Worm (Caenorhabditis elegans) whole organism, L4 larva: Measurements from ENCODE around the gene capg-2.

Source experiments
- Y75B8A.6 ChIP-seq: fragments of 200-800 bp; sonication (Bioruptor generic); IDR thresholded peaks from 2 replicates; pipeline ENCODE4 v1.3.6; 2022; ENCODE audit warnings: missing genetic modification reagents, missing genetic modification characterization, missing compliant biosample characterization
- ZK337.2 ChIP-seq: fragments of 200-800 bp; sonication (Bioruptor generic); IDR thresholded peaks from 2 replicates; pipeline ENCODE4 v1.3.6; 2022; ENCODE audit warnings: missing genetic modification reagents, missing genetic modification characterization, missing compliant biosample characterization
- aha-1 ChIP-seq: fragments of 150-350 bp; peaks from one replicate; lab custom pipeline; 2014; ENCODE audit warnings: missing biosample characterization, missing genetic modification characterization
- arid-1 ChIP-seq: fragments of 200-800 bp; sonication (Bioruptor generic); conservative IDR thresholded peaks from 2 replicates; pipeline ENCODE4 v1.3.6; 2022; ENCODE audit warnings: missing genetic modification reagents, missing genetic modification characterization, missing compliant biosample characterization
- cey-2 ChIP-seq: sonication (generic microtip); optimal IDR thresholded peaks from 3 replicates; lab custom pipeline; 2017; ENCODE audit warnings: missing genetic modification characterization, mild to moderate bottlenecking, missing compliant biosample characterization, antibody characterized with exemption, borderline replicate concordance; ENCODE audit not compliant: insufficient read depth
- daf-12 ChIP-seq: fragments of 150-350 bp; optimal IDR thresholded peaks from 2 replicates; lab custom pipeline; 2014; ENCODE audit warnings: missing biosample characterization, missing genetic modification reagents, missing genetic modification characterization
- daf-16 ChIP-seq, 3 experiments: sonication (generic microtip); optimal IDR thresholded peaks; 2 replicates each; lab custom pipeline; 2016 to 2017; ENCODE audit warnings: missing genetic modification characterization in 3 of 3, missing genetic modification reagents in 3 of 3, mild to moderate bottlenecking in 2 of 3, missing compliant biosample characterization in 2 of 3, missing biosample characterization in 1 of 3, moderate library complexity in 1 of 3
- daf-19 ChIP-seq: fragments of 200-800 bp; sonication (Bioruptor generic); conservative IDR thresholded peaks from 2 replicates; pipeline ENCODE4 v1.3.6; 2022; ENCODE audit warnings: missing genetic modification characterization, missing compliant biosample characterization
- dmd-6 ChIP-seq: fragments of 200-800 bp; sonication (Bioruptor generic); IDR thresholded peaks from 2 replicates; pipeline ENCODE4 v1.3.6; 2022; ENCODE audit warnings: missing genetic modification reagents, missing genetic modification characterization, missing compliant biosample characterization
- dmd-8 ChIP-seq: fragments of 200-800 bp; sonication (Bioruptor generic); IDR thresholded peaks from 2 replicates; pipeline ENCODE4 v1.3.6; 2022; ENCODE audit warnings: missing genetic modification characterization, missing compliant biosample characterization
- dmd-9 ChIP-seq: fragments of 200-800 bp; sonication (Bioruptor generic); IDR thresholded peaks from 2 replicates; pipeline ENCODE4 v1.3.6; 2022; ENCODE audit warnings: missing genetic modification reagents, missing genetic modification characterization, missing compliant biosample characterization
- dpl-1 ChIP-seq: fragments of 150-350 bp; optimal IDR thresholded peaks from 2 replicates; lab custom pipeline; 2014; ENCODE audit warnings: missing biosample characterization, missing genetic modification reagents, missing genetic modification characterization
- dve-1 ChIP-seq: sonication (generic microtip); optimal IDR thresholded peaks from 2 replicates; lab custom pipeline; 2017; ENCODE audit warnings: antibody characterized with exemption, mild to moderate bottlenecking, missing genetic modification characterization, missing compliant biosample characterization; ENCODE audit not compliant: insufficient read depth
- egl-27 ChIP-seq: sonication (generic microtip); optimal IDR thresholded peaks from 3 replicates; lab custom pipeline; 2017; ENCODE audit warnings: missing biosample characterization, missing genetic modification reagents, missing genetic modification characterization
- hif-1 ChIP-seq, 2 experiments: sonication (generic microtip); optimal IDR thresholded peaks; 2 replicates each; lab custom pipeline; 2016 to 2017; ENCODE audit warnings: missing compliant biosample characterization in 2 of 2, missing genetic modification characterization in 2 of 2, missing genetic modification reagents in 2 of 2, missing genotype in 2 of 2, mild to moderate bottlenecking in 1 of 2
- hlh-11 ChIP-seq: fragments of 200-800 bp; sonication (Bioruptor generic); optimal IDR thresholded peaks from 2 replicates; lab custom pipeline; 2018; ENCODE audit warnings: mild to moderate bottlenecking, missing genetic modification characterization, missing compliant biosample characterization
- hlh-30 ChIP-seq: sonication (generic microtip); optimal IDR thresholded peaks from 2 replicates; lab custom pipeline; 2017; ENCODE audit warnings: antibody characterized with exemption, mild to moderate bottlenecking, missing genetic modification characterization, missing compliant biosample characterization; ENCODE audit not compliant: insufficient read depth
- hmg-1.1 ChIP-seq: fragments of 200-800 bp; sonication (Bioruptor generic); IDR thresholded peaks from 2 replicates; pipeline ENCODE4 v1.3.6; 2022; ENCODE audit warnings: missing genetic modification reagents, missing genetic modification characterization, missing compliant biosample characterization
- jun-1 ChIP-seq: fragments of 150-350 bp; optimal IDR thresholded peaks from 2 replicates; lab custom pipeline; 2014; ENCODE audit warnings: missing biosample characterization, missing genetic modification reagents, missing genetic modification characterization
- lim-7 ChIP-seq: fragments of 200-800 bp; sonication (Bioruptor generic); IDR thresholded peaks from 2 replicates; pipeline ENCODE4 v1.3.6; 2022; ENCODE audit warnings: missing genetic modification characterization, missing compliant biosample characterization
- lin-38 ChIP-seq: fragments of 200-800 bp; sonication (Bioruptor generic); IDR thresholded peaks from 2 replicates; pipeline ENCODE4 v1.3.6; 2022; ENCODE audit warnings: missing genetic modification reagents, missing genetic modification characterization, missing compliant biosample characterization
- lir-3 ChIP-seq: sonication (generic microtip); optimal IDR thresholded peaks from 2 replicates; lab custom pipeline; 2016; ENCODE audit warnings: mild to moderate bottlenecking, missing genetic modification characterization, missing compliant biosample characterization
- lsy-2 ChIP-seq, 2 experiments: fragments of 150-350 bp in 1 of 2; sonication (generic microtip) in 1 of 2; optimal IDR thresholded peaks; 2 replicates each; lab custom pipeline; 2014 to 2017; ENCODE audit warnings: missing biosample characterization in 2 of 2, missing genetic modification characterization in 2 of 2
- mep-1 ChIP-seq: fragments of 150-350 bp; sonication (generic microtip); optimal IDR thresholded peaks from 3 replicates; lab custom pipeline; 2014; ENCODE audit warnings: missing biosample characterization, missing genetic modification characterization
- mes-2 ChIP-seq: sonication (generic microtip); optimal IDR thresholded peaks from 2 replicates; lab custom pipeline; 2016; ENCODE audit warnings: missing genotype, mild to moderate bottlenecking, missing genetic modification characterization, missing compliant biosample characterization; ENCODE audit not compliant: poor library complexity, severe bottlenecking
- nhr-11 ChIP-seq: fragments of 150-350 bp; optimal IDR thresholded peaks from 2 replicates; lab custom pipeline; 2014; ENCODE audit warnings: missing biosample characterization, missing genetic modification characterization
- nhr-111 ChIP-seq: fragments of 200-800 bp; sonication (Bioruptor generic); optimal IDR thresholded peaks from 2 replicates; lab custom pipeline; 2018; ENCODE audit warnings: mild to moderate bottlenecking, missing genetic modification characterization, missing compliant biosample characterization
- nhr-237 ChIP-seq: sonication (generic microtip); optimal IDR thresholded peaks from 2 replicates; lab custom pipeline; 2017; ENCODE audit warnings: missing biosample characterization, missing genetic modification characterization
- nhr-28 ChIP-seq: fragments of 150-350 bp; optimal IDR thresholded peaks from 2 replicates; lab custom pipeline; 2014; ENCODE audit warnings: missing biosample characterization, missing genetic modification characterization
- nhr-41 ChIP-seq: fragments of 200-800 bp; sonication (Bioruptor generic); IDR thresholded peaks from 2 replicates; pipeline ENCODE4 v1.3.6; 2022; ENCODE audit warnings: missing genetic modification reagents, missing genetic modification characterization, missing compliant biosample characterization
- nhr-42 ChIP-seq: fragments of 200-800 bp; sonication (Bioruptor generic); IDR thresholded peaks from 2 replicates; pipeline ENCODE4 v1.3.6; 2022; ENCODE audit warnings: missing genetic modification characterization, missing compliant biosample characterization
- nhr-48 ChIP-seq: sonication (generic microtip); optimal IDR thresholded peaks from 2 replicates; lab custom pipeline; 2016; ENCODE audit warnings: mild to moderate bottlenecking, missing genetic modification characterization, missing compliant biosample characterization
- nhr-6 ChIP-seq: fragments of 150-350 bp; optimal IDR thresholded peaks from 2 replicates; lab custom pipeline; 2014; ENCODE audit warnings: missing biosample characterization, missing genetic modification characterization
- pha-4 ChIP-seq, 2 experiments: fragments of 150-350 bp in 1 of 2; fragments of 200-800 bp in 1 of 2; sonication (Bioruptor generic) in 1 of 2; IDR thresholded peaks in 1 of 2; optimal IDR thresholded peaks in 1 of 2; 2 replicates each; pipeline versions ENCODE4 v1.3.6 to Lab custom; 2014 to 2022; ENCODE audit warnings: missing genetic modification characterization in 2 of 2, missing genetic modification reagents in 2 of 2, missing biosample characterization in 1 of 2, missing compliant biosample characterization in 1 of 2
- php-3 ChIP-seq: fragments of 200-800 bp; sonication (Bioruptor generic); IDR thresholded peaks from 2 replicates; pipeline ENCODE4 v1.3.6; 2022; ENCODE audit warnings: missing genetic modification reagents, missing genetic modification characterization, missing compliant biosample characterization
- pqm-1 ChIP-seq: sonication (generic microtip); optimal IDR thresholded peaks from 2 replicates; lab custom pipeline; 2017; ENCODE audit warnings: missing biosample characterization, missing genetic modification characterization
- rbr-2 ChIP-seq: sonication (generic microtip); optimal IDR thresholded peaks from 2 replicates; lab custom pipeline; 2016; ENCODE audit warnings: missing genotype, missing genetic modification characterization, missing compliant biosample characterization
- sdz-12 ChIP-seq: fragments of 200-800 bp; sonication (Bioruptor generic); optimal IDR thresholded peaks from 2 replicates; lab custom pipeline; 2018; ENCODE audit warnings: mild to moderate bottlenecking, missing genetic modification characterization, missing compliant biosample characterization
- spr-3 ChIP-seq: fragments of 200-800 bp; sonication (Bioruptor generic); optimal IDR thresholded peaks from 2 replicates; lab custom pipeline; 2018; ENCODE audit warnings: mild to moderate bottlenecking, missing genetic modification characterization, missing compliant biosample characterization
- tra-1 ChIP-seq: fragments of 200-800 bp; sonication (Bioruptor generic); IDR thresholded peaks from 2 replicates; pipeline ENCODE4 v1.3.6; 2022; ENCODE audit warnings: missing genetic modification reagents, missing genetic modification characterization, missing compliant biosample characterization
- unc-62 ChIP-seq, 3 experiments: fragments of 150-350 bp in 1 of 3; sonication (generic microtip); optimal IDR thresholded peaks in 2 of 3; peaks in 1 of 3; 1 replicate in 1 of 3; 2 replicates in 2 of 3; lab custom pipeline; 2014 to 2017; ENCODE audit warnings: missing biosample characterization in 3 of 3, missing genetic modification characterization in 3 of 3, missing genetic modification reagents in 3 of 3, missing genotype in 1 of 3
- zfp-2 ChIP-seq: sonication (generic microtip); optimal IDR thresholded peaks from 2 replicates; lab custom pipeline; 2016; ENCODE audit warnings: mild to moderate bottlenecking, missing genetic modification characterization, missing compliant biosample characterization
- zfp-3 ChIP-seq: fragments of 200-800 bp; sonication (Bioruptor generic); conservative IDR thresholded peaks from 2 replicates; pipeline ENCODE4 v1.3.6; 2022; ENCODE audit warnings: missing genetic modification reagents, missing genetic modification characterization, missing compliant biosample characterization
- ztf-11 ChIP-seq: fragments of 150-350 bp; optimal IDR thresholded peaks from 2 replicates; lab custom pipeline; 2014; ENCODE audit warnings: missing biosample characterization, missing genetic modification characterization

Gene capg-2

DNA sequence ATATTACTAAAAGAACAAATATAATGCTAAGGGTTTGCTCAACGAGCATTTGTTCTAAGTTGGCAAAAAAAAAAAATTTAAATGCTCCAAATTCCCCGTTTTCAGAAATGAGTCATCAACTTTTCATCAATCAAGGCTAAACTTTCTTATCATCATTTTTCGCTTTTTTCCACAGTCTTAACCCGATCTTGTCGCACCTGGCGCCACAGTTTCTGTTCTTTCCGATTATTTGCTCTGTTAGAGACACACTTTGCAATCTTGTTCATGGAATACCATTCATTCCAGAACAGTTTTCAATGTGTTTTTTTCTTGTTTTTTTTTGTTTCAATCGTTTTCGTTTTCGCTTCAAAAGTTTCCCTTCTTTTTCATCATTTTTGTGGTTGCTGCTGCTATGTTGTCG, 26.5 kb downstream of the capg-2 start:
- TF ChIP-seq nhr-237 (tag; lab: Kevin White, UChicago) (no peak), Y75B8A.6 (no peak), daf-19 (no peak), hif-1 (tag; optimal IDR thresholded peaks at IDR 0.05; lab: Kevin White, UChicago) (no peak), lir-3 (tag; lab: Kevin White, UChicago) (no peak), nhr-28 (tag; lab: Kevin White, UChicago) (peak; percentile 48), nhr-111 (GFP tag; lab: Kevin White, UChicago) (no peak), nhr-41 (no peak), dmd-8 (GFP tag; lab: Robert Waterston, UW) (no peak), dve-1 (tag; lab: Kevin White, UChicago) (peak; percentile 40), unc-62 (GFP tag; optimal IDR thresholded peaks at IDR 0.05 in 1 of 2; lab: Kevin White, UChicago) (peak in 1 of 2 experiments; percentile 83), unc-62 (tag; optimal IDR thresholded peaks at IDR 0.05; lab: Kevin White, UChicago) (no peak), aha-1 (tag; lab: Kevin White, UChicago) (peak; percentile 70), lim-7 (GFP tag; lab: Robert Waterston, UW) (no peak), daf-12 (tag; lab: Kevin White, UChicago) (no peak), ztf-11 (tag; lab: Kevin White, UChicago) (no peak), nhr-6 (tag; lab: Kevin White, UChicago) (no peak), sdz-12 (GFP tag; lab: Kevin White, UChicago) (no peak), php-3 (GFP tag; lab: Robert Waterston, UW) (no peak), jun-1 (no peak), pqm-1 (tag; lab: Kevin White, UChicago) (peak; percentile 83), daf-16 (GFP tag; optimal IDR thresholded peaks at IDR 0.05; lab: Kevin White, UChicago) (no peak), daf-16 (tag; optimal IDR thresholded peaks at IDR 0.05; lab: Kevin White, UChicago) (peak; percentile 29), hlh-11 (tag; lab: Kevin White, UChicago) (peak; percentile 10), hlh-30 (tag; lab: Kevin White, UChicago) (no peak), nhr-42 (GFP tag; lab: Robert Waterston, UW) (no peak), spr-3 (GFP tag; lab: Kevin White, UChicago) (no peak), lin-38 (GFP tag; lab: Robert Waterston, UW) (no peak), dmd-6 (GFP tag; lab: Robert Waterston, UW) (peak; percentile 42; the same call in 1 of the 2 replicates), rbr-2 (tag; lab: Kevin White, UChicago) (no peak), dpl-1 (GFP tag; lab: Kevin White, UChicago) (no peak), ZK337.2 (GFP tag; lab: Robert Waterston, UW) (no peak)

DNA sequence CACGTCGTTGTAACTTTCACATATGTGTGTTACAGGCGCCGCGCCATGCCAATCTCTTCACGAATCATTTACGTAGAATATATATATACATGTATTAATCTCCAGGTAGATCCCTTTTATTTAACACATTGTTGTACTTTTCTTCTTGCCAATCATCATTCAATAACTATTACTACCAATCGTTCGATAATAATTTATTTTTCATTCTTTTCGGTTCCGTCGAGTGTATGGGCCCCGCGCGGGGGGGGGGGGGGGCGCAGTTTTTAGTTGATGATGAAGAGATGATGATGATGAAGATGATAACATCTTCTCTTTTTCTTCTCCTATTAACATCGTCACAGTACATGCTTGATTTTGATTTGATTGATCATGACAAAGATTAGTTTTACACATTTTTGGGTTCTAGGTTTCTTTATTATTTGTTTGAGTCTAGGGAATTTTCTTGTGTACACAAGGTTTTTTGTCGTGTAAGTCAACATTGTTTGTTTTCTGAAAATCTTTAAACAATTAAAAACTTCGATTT, 27.6 kb downstream of the capg-2 start:
- no peak for TF ChIP-seq egl-27 (tag; lab: Kevin White, UChicago)
- TF ChIP-seq hlh-11 (tag; lab: Kevin White, UChicago), result peak; percentile 23

DNA sequence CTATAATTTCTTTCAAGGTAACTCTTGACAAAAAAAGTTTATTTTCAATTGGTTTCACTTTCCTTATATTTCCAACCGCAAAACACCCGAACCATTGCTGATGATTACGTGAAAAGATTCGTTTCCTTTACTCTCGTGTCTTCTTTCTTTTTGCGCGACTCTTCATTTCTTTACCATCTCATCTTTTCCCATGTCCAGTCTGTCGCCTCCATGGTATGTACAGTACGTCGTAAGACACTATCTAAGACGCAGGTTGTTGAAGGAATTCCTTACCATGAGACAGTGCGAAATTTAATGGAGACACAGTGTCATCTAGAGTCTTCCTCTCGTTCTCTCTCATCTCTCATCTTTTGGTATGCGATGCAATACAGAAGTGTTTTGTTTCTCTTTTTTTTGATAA, 28.5 kb downstream of the capg-2 start:
- TF ChIP-seq mep-1 (tag; lab: Kevin White, UChicago), result peak; percentile 80
- 0 out of 2 replicates have a peak, but pooled peaks have one; percentile 31 for TF ChIP-seq arid-1
- TF ChIP-seq jun-1, result peak; percentile 49
- TF ChIP-seq nhr-11, result no peak
- peak; percentile 65 for TF ChIP-seq mes-2 (tag; lab: Kevin White, UChicago)
- TF ChIP-seq lsy-2 (tag; optimal IDR thresholded peaks at IDR 0.05; lab: Kevin White, UChicago), result peak; percentile 52 to 77
- TF ChIP-seq cey-2 (tag; lab: Kevin White, UChicago), result peak; percentile 46
- TF ChIP-seq unc-62 (GFP tag; optimal IDR thresholded peaks at IDR 0.05 in 1 of 2; lab: Kevin White, UChicago), result peak in 1 of 2 experiments; percentile 95
- no peak for TF ChIP-seq unc-62 (tag; optimal IDR thresholded peaks at IDR 0.05; lab: Kevin White, UChicago)
- TF ChIP-seq rbr-2 (tag; lab: Kevin White, UChicago), result peak; percentile 26
- peak; percentile 30 for TF ChIP-seq dpl-1 (GFP tag; lab: Kevin White, UChicago)
- peak; percentile 98 for TF ChIP-seq nhr-6 (tag; lab: Kevin White, UChicago)
- TF ChIP-seq pha-4 (GFP tag; IDR thresholded peaks at IDR 0.05; lab: Robert Waterston, UW), result no peak
- peak; percentile 55 for TF ChIP-seq pha-4 (tag; optimal IDR thresholded peaks at IDR 0.05; lab: Kevin White, UChicago)
- no peak for TF ChIP-seq zfp-3
- TF ChIP-seq tra-1 (GFP tag; lab: Robert Waterston, UW), result peak; percentile 42; the same call in 1 of the 2 replicates
- TF ChIP-seq hmg-1.1 (GFP tag; lab: Robert Waterston, UW), result peak; percentile 67
- peak; percentile 36 for TF ChIP-seq nhr-48 (tag; lab: Kevin White, UChicago)
- TF ChIP-seq pqm-1 (tag; lab: Kevin White, UChicago), result peak; percentile 32
- no peak for TF ChIP-seq dmd-9 (GFP tag; lab: Robert Waterston, UW)
- no peak for TF ChIP-seq zfp-2
- peak; percentile 87 for TF ChIP-seq dve-1 (tag; lab: Kevin White, UChicago)
